Worm (Caenorhabditis elegans) whole organism, L2 larva: ENCODE data around the gene fbxb-53.
A peak's percentile ranks its signal among the peaks of the same experiment; 100 is the strongest.

Experiments
- F13H6.1 ChIP-seq: sonication (generic microtip); optimal IDR thresholded peaks from 2 replicates; lab custom pipeline; 2016; ENCODE audit warnings: missing genetic modification characterization, missing compliant biosample characterization
- Y55F3AM.14 ChIP-seq: fragments of 200-800 bp; sonication (Bioruptor generic); optimal IDR thresholded peaks from 2 replicates; lab custom pipeline; 2018; ENCODE audit warnings: mild to moderate bottlenecking, missing genetic modification characterization, missing compliant biosample characterization
- alr-1 ChIP-seq: fragments of 150-350 bp; optimal IDR thresholded peaks from 2 replicates; lab custom pipeline; 2014; ENCODE audit warnings: missing biosample characterization, missing genetic modification characterization
- aly-2 ChIP-seq: fragments of 150-350 bp; optimal IDR thresholded peaks from 2 replicates; lab custom pipeline; 2014; ENCODE audit warnings: missing biosample characterization, missing genetic modification characterization
- ama-1 ChIP-seq: fragments of 150-350 bp; optimal IDR thresholded peaks from 2 replicates; lab custom pipeline; 2018; ENCODE audit warnings: inconsistent platforms
- ceh-82 ChIP-seq: fragments of 150-350 bp; optimal IDR thresholded peaks from 2 replicates; lab custom pipeline; 2014; ENCODE audit warnings: missing biosample characterization, missing genetic modification characterization
- crh-2 ChIP-seq: sonication (generic microtip); optimal IDR thresholded peaks from 2 replicates; lab custom pipeline; 2017; ENCODE audit warnings: missing biosample characterization, missing genetic modification characterization
- dmd-4 ChIP-seq: sonication (generic microtip); optimal IDR thresholded peaks from 2 replicates; lab custom pipeline; 2017; ENCODE audit warnings: missing biosample characterization, missing genetic modification characterization
- elt-1 ChIP-seq: fragments of 150-350 bp; optimal IDR thresholded peaks from 2 replicates; lab custom pipeline; 2014; ENCODE audit warnings: missing biosample characterization, missing genetic modification characterization
- fos-1 ChIP-seq: fragments of 150-350 bp; optimal IDR thresholded peaks from 2 replicates; lab custom pipeline; 2014; ENCODE audit warnings: missing biosample characterization, missing genetic modification characterization
- gmeb-1 ChIP-seq: fragments of 150-350 bp; optimal IDR thresholded peaks from 2 replicates; lab custom pipeline; 2014; ENCODE audit warnings: missing biosample characterization, missing genetic modification characterization
- lin-11 ChIP-seq: fragments of 150-350 bp; sonication (generic microtip); optimal IDR thresholded peaks from 2 replicates; lab custom pipeline; 2014; ENCODE audit warnings: missing biosample characterization, missing genetic modification characterization, inconsistent platforms, mixed read lengths
- lin-13 ChIP-seq: fragments of 150-350 bp; optimal IDR thresholded peaks from 2 replicates; lab custom pipeline; 2014; ENCODE audit warnings: missing biosample characterization, missing genetic modification reagents, missing genetic modification characterization
- lin-39 ChIP-seq: fragments of 150-350 bp; optimal IDR thresholded peaks from 2 replicates; lab custom pipeline; 2014; ENCODE audit warnings: missing biosample characterization, missing genetic modification reagents, missing genetic modification characterization
- lsy-2 ChIP-seq, 2 experiments: fragments of 150-350 bp in 1 of 2; sonication (generic microtip) in 1 of 2; optimal IDR thresholded peaks; 2 replicates each; lab custom pipeline; 2014 to 2017; ENCODE audit warnings: missing biosample characterization in 2 of 2, missing genetic modification characterization in 2 of 2
- mbf-1 ChIP-seq: sonication (generic microtip); optimal IDR thresholded peaks from 2 replicates; lab custom pipeline; 2017; ENCODE audit warnings: missing biosample characterization, missing genetic modification characterization
- nhr-10 ChIP-seq: sonication (generic microtip); optimal IDR thresholded peaks from 2 replicates; lab custom pipeline; 2017; ENCODE audit warnings: missing biosample characterization, missing genetic modification characterization
- nhr-11 ChIP-seq: fragments of 150-350 bp; optimal IDR thresholded peaks from 2 replicates; lab custom pipeline; 2014; ENCODE audit warnings: missing biosample characterization, missing genetic modification characterization
- nhr-23 ChIP-seq: fragments of 150-350 bp; optimal IDR thresholded peaks from 2 replicates; lab custom pipeline; 2014; ENCODE audit warnings: missing biosample characterization, missing genetic modification reagents, missing genetic modification characterization
- nhr-237 ChIP-seq: fragments of 150-350 bp; optimal IDR thresholded peaks from 2 replicates; lab custom pipeline; 2014; ENCODE audit warnings: missing biosample characterization, missing genetic modification characterization
- nhr-25 ChIP-seq: fragments of 150-350 bp; sonication (generic microtip); optimal IDR thresholded peaks from 3 replicates; lab custom pipeline; 2014; ENCODE audit warnings: missing biosample characterization, missing genetic modification characterization
- nhr-6 ChIP-seq: fragments of 150-350 bp; optimal IDR thresholded peaks from 2 replicates; lab custom pipeline; 2014; ENCODE audit warnings: missing biosample characterization, missing genetic modification characterization
- nhr-77 ChIP-seq: fragments of 150-350 bp; optimal IDR thresholded peaks from 2 replicates; lab custom pipeline; 2014; ENCODE audit warnings: missing biosample characterization, missing genetic modification characterization
- sem-4 ChIP-seq: fragments of 150-350 bp; optimal IDR thresholded peaks from 2 replicates; lab custom pipeline; 2014; ENCODE audit warnings: missing biosample characterization, missing genetic modification reagents, missing genetic modification characterization
- skn-1 ChIP-seq: sonication (generic microtip); optimal IDR thresholded peaks from 2 replicates; lab custom pipeline; 2017; ENCODE audit warnings: missing biosample characterization, missing genetic modification characterization
- sma-3 ChIP-seq: sonication (generic microtip); optimal IDR thresholded peaks from 2 replicates; lab custom pipeline; 2016; ENCODE audit warnings: missing genetic modification reagents, missing genetic modification characterization, missing compliant biosample characterization
- snpc-4 ChIP-seq: fragments of 150-350 bp; optimal IDR thresholded peaks from 2 replicates; lab custom pipeline; 2014; ENCODE audit warnings: missing biosample characterization, missing genetic modification characterization
- unc-55 ChIP-seq: fragments of 150-350 bp; sonication (generic microtip); optimal IDR thresholded peaks from 3 replicates; lab custom pipeline; 2014; ENCODE audit warnings: missing biosample characterization, missing genetic modification reagents, missing genetic modification characterization
- zag-1 ChIP-seq: fragments of 150-350 bp; optimal IDR thresholded peaks from 2 replicates; lab custom pipeline; 2014; ENCODE audit warnings: missing biosample characterization, missing genetic modification characterization
- ztf-11 ChIP-seq: sonication (generic microtip); optimal IDR thresholded peaks from 2 replicates; lab custom pipeline; 2017; ENCODE audit warnings: missing biosample characterization, missing genetic modification characterization

fbxb-53 gene

ce11 chrII:1787208-1787607 lies 30.5 kb downstream of the fbxb-53 start:
- TF ChIP-seq lin-13 (no peak), alr-1 (tag; lab: Kevin White, UChicago) (no peak), lin-39 (tag; lab: Kevin White, UChicago) (no peak), nhr-77 (tag; lab: Kevin White, UChicago) (no peak), nhr-10 (tag; lab: Kevin White, UChicago) (no peak), ztf-11 (tag; lab: Kevin White, UChicago) (no peak), skn-1 (tag; lab: Kevin White, UChicago) (no peak), nhr-237 (tag; lab: Kevin White, UChicago) (no peak), gmeb-1 (tag; lab: Kevin White, UChicago) (no peak), crh-2 (no peak), elt-1 (tag; lab: Kevin White, UChicago) (no peak)

- TF ChIP-seq ama-1 (lab: Kevin White, UChicago) (no peak), sma-3 (GFP tag; lab: Kevin White, UChicago) (no peak), ceh-82 (tag; lab: Kevin White, UChicago) (no peak), gmeb-1 (tag; lab: Kevin White, UChicago) (no peak), dmd-4 (tag; lab: Kevin White, UChicago) (no peak), lin-11 (no peak), nhr-77 (tag; lab: Kevin White, UChicago) (no peak), Y55F3AM.14 (no peak), lin-39 (tag; lab: Kevin White, UChicago) (no peak), sem-4 (tag; lab: Kevin White, UChicago) (no peak), zag-1 (tag; lab: Kevin White, UChicago) (no peak), nhr-23 (no peak), F13H6.1 (no peak), unc-55 (GFP tag; lab: Kevin White, UChicago) (no peak)
Measured at ce11 chrII:1788087-1788486, 31.4 kb downstream of the fbxb-53 start, which contains the start of the genes C08F1.6 and fbxb-13. C08F1.6 (minus strand) TSS chrII:1788187. fbxb-13 (plus strand) TSS chrII:1788277.

ce11 chrII:1806358-1806757 lies 49.7 kb downstream of the fbxb-53 start, which contains the start of gene C08F1.12:
C08F1.12 (minus strand) TSS chrII:1806458.
- no peak for TF ChIP-seq nhr-23
- no peak for TF ChIP-seq mbf-1
- no peak for TF ChIP-seq nhr-237 (tag; lab: Kevin White, UChicago)
- TF ChIP-seq nhr-11 (tag; lab: Kevin White, UChicago), result no peak
- TF ChIP-seq ztf-11 (tag; lab: Kevin White, UChicago), result no peak
- no peak for TF ChIP-seq nhr-6
- no peak for TF ChIP-seq gmeb-1 (tag; lab: Kevin White, UChicago)
- no peak for TF ChIP-seq aly-2
- TF ChIP-seq elt-1 (tag; lab: Kevin White, UChicago), result no peak
- TF ChIP-seq crh-2, result no peak
- no peak for TF ChIP-seq snpc-4 (tag; lab: Kevin White, UChicago)
- no peak for TF ChIP-seq nhr-25
- TF ChIP-seq zag-1 (tag; lab: Kevin White, UChicago), result no peak
- no peak for TF ChIP-seq fos-1 (tag; lab: Kevin White, UChicago)

- TF ChIP-seq lsy-2 (tag; optimal IDR thresholded peaks at IDR 0.05; lab: Kevin White, UChicago) (no peak), unc-55 (GFP tag; lab: Kevin White, UChicago) (peak; percentile 8)
Measured at ce11 chrII:1808217-1808616, 51.5 kb downstream of the fbxb-53 start, which contains the start of gene C08F1.8. C08F1.8 (minus strand) TSS chrII:1808317.
